Worm (Caenorhabditis elegans) whole organism, L2 larva: Measurements from ENCODE around the gene R151.8.

Experiments used
- C34F6.9 ChIP-seq: fragments of 150-350 bp; optimal IDR thresholded peaks from 2 replicates; lab custom pipeline; 2014; ENCODE audit warnings: missing biosample characterization, missing genetic modification characterization
- F13H6.1 ChIP-seq: sonication (generic microtip); optimal IDR thresholded peaks from 2 replicates; lab custom pipeline; 2016; ENCODE audit warnings: missing genetic modification characterization, missing compliant biosample characterization
- R02D3.7 ChIP-seq: fragments of 150-350 bp; optimal IDR thresholded peaks from 2 replicates; lab custom pipeline; 2014; ENCODE audit warnings: missing biosample characterization, missing genetic modification characterization
- Y55F3AM.14 ChIP-seq: fragments of 200-800 bp; sonication (Bioruptor generic); optimal IDR thresholded peaks from 2 replicates; lab custom pipeline; 2018; ENCODE audit warnings: mild to moderate bottlenecking, missing genetic modification characterization, missing compliant biosample characterization
- ZK546.5 ChIP-seq: sonication (generic microtip); optimal IDR thresholded peaks from 2 replicates; lab custom pipeline; 2017; ENCODE audit warnings: missing biosample characterization, missing genetic modification characterization
- alr-1 ChIP-seq: fragments of 150-350 bp; optimal IDR thresholded peaks from 2 replicates; lab custom pipeline; 2014; ENCODE audit warnings: missing biosample characterization, missing genetic modification characterization
- aly-2 ChIP-seq: fragments of 150-350 bp; optimal IDR thresholded peaks from 2 replicates; lab custom pipeline; 2014; ENCODE audit warnings: missing biosample characterization, missing genetic modification characterization
- ama-1 ChIP-seq: fragments of 150-350 bp; optimal IDR thresholded peaks from 2 replicates; lab custom pipeline; 2018; ENCODE audit warnings: inconsistent platforms
- ceh-16 ChIP-seq: fragments of 150-350 bp; optimal IDR thresholded peaks from 2 replicates; lab custom pipeline; 2014; ENCODE audit warnings: missing biosample characterization, missing genetic modification characterization
- ceh-82 ChIP-seq: fragments of 150-350 bp; optimal IDR thresholded peaks from 2 replicates; lab custom pipeline; 2014; ENCODE audit warnings: missing biosample characterization, missing genetic modification characterization
- crh-2 ChIP-seq: sonication (generic microtip); optimal IDR thresholded peaks from 2 replicates; lab custom pipeline; 2017; ENCODE audit warnings: missing biosample characterization, missing genetic modification characterization
- elt-3 ChIP-seq: sonication (generic microtip); optimal IDR thresholded peaks from 2 replicates; lab custom pipeline; 2017; ENCODE audit warnings: missing biosample characterization, missing genetic modification characterization
- fos-1 ChIP-seq: fragments of 150-350 bp; optimal IDR thresholded peaks from 2 replicates; lab custom pipeline; 2014; ENCODE audit warnings: missing biosample characterization, missing genetic modification characterization
- gmeb-1 ChIP-seq: fragments of 150-350 bp; optimal IDR thresholded peaks from 2 replicates; lab custom pipeline; 2014; ENCODE audit warnings: missing biosample characterization, missing genetic modification characterization
- lin-11 ChIP-seq: fragments of 150-350 bp; sonication (generic microtip); optimal IDR thresholded peaks from 2 replicates; lab custom pipeline; 2014; ENCODE audit warnings: missing biosample characterization, missing genetic modification characterization, inconsistent platforms, mixed read lengths
- lin-13 ChIP-seq: fragments of 150-350 bp; optimal IDR thresholded peaks from 2 replicates; lab custom pipeline; 2014; ENCODE audit warnings: missing biosample characterization, missing genetic modification reagents, missing genetic modification characterization
- lin-39 ChIP-seq: fragments of 150-350 bp; optimal IDR thresholded peaks from 2 replicates; lab custom pipeline; 2014; ENCODE audit warnings: missing biosample characterization, missing genetic modification reagents, missing genetic modification characterization
- lsy-2 ChIP-seq, 2 experiments: fragments of 150-350 bp in 1 of 2; sonication (generic microtip) in 1 of 2; optimal IDR thresholded peaks; 2 replicates each; lab custom pipeline; 2014 to 2017; ENCODE audit warnings: missing biosample characterization in 2 of 2, missing genetic modification characterization in 2 of 2
- mab-5 ChIP-seq: fragments of 150-350 bp; optimal IDR thresholded peaks from 2 replicates; lab custom pipeline; 2014; ENCODE audit warnings: missing biosample characterization, missing genetic modification characterization
- mdl-1 ChIP-seq, 2 experiments: fragments of 150-350 bp in 1 of 2; sonication (generic microtip) in 1 of 2; optimal IDR thresholded peaks; 2 replicates each; lab custom pipeline; 2017; ENCODE audit warnings: missing biosample characterization in 2 of 2, missing genetic modification characterization in 2 of 2
- nhr-12 ChIP-seq: fragments of 150-350 bp; optimal IDR thresholded peaks from 2 replicates; lab custom pipeline; 2014; ENCODE audit warnings: missing biosample characterization, missing genetic modification characterization
- nhr-129 ChIP-seq: fragments of 150-350 bp; optimal IDR thresholded peaks from 2 replicates; lab custom pipeline; 2014; ENCODE audit warnings: missing biosample characterization, missing genetic modification characterization
- nhr-21 ChIP-seq: fragments of 150-350 bp; optimal IDR thresholded peaks from 2 replicates; lab custom pipeline; 2014; ENCODE audit warnings: missing biosample characterization, missing genetic modification characterization
- nhr-23 ChIP-seq: fragments of 150-350 bp; optimal IDR thresholded peaks from 2 replicates; lab custom pipeline; 2014; ENCODE audit warnings: missing biosample characterization, missing genetic modification reagents, missing genetic modification characterization
- nhr-237 ChIP-seq: fragments of 150-350 bp; optimal IDR thresholded peaks from 2 replicates; lab custom pipeline; 2014; ENCODE audit warnings: missing biosample characterization, missing genetic modification characterization
- nhr-25 ChIP-seq: fragments of 150-350 bp; sonication (generic microtip); optimal IDR thresholded peaks from 3 replicates; lab custom pipeline; 2014; ENCODE audit warnings: missing biosample characterization, missing genetic modification characterization
- nhr-6 ChIP-seq: fragments of 150-350 bp; optimal IDR thresholded peaks from 2 replicates; lab custom pipeline; 2014; ENCODE audit warnings: missing biosample characterization, missing genetic modification characterization
- nhr-77 ChIP-seq: fragments of 150-350 bp; optimal IDR thresholded peaks from 2 replicates; lab custom pipeline; 2014; ENCODE audit warnings: missing biosample characterization, missing genetic modification characterization
- peb-1 ChIP-seq: fragments of 150-350 bp; optimal IDR thresholded peaks from 2 replicates; lab custom pipeline; 2014; ENCODE audit warnings: missing biosample characterization, missing genetic modification characterization
- sem-4 ChIP-seq: fragments of 150-350 bp; optimal IDR thresholded peaks from 2 replicates; lab custom pipeline; 2014; ENCODE audit warnings: missing biosample characterization, missing genetic modification reagents, missing genetic modification characterization
- skn-1 ChIP-seq: sonication (generic microtip); optimal IDR thresholded peaks from 2 replicates; lab custom pipeline; 2017; ENCODE audit warnings: missing biosample characterization, missing genetic modification characterization
- sma-9 ChIP-seq, 2 experiments: fragments of 150-350 bp in 1 of 2; sonication (generic microtip) in 1 of 2; optimal IDR thresholded peaks; 2 replicates each; lab custom pipeline; 2014 to 2016; ENCODE audit warnings: missing genetic modification characterization in 2 of 2, mild to moderate bottlenecking in 1 of 2, missing biosample characterization in 1 of 2, missing compliant biosample characterization in 1 of 2, missing genetic modification reagents in 1 of 2, moderate library complexity in 1 of 2
- snpc-4 ChIP-seq: fragments of 150-350 bp; optimal IDR thresholded peaks from 2 replicates; lab custom pipeline; 2014; ENCODE audit warnings: missing biosample characterization, missing genetic modification characterization
- unc-39 ChIP-seq: fragments of 150-350 bp; optimal IDR thresholded peaks from 2 replicates; lab custom pipeline; 2014; ENCODE audit warnings: missing biosample characterization, missing genetic modification characterization
- unc-62 ChIP-seq: fragments of 150-350 bp; optimal IDR thresholded peaks from 2 replicates; lab custom pipeline; 2014; ENCODE audit warnings: missing biosample characterization, missing genetic modification reagents, missing genetic modification characterization
- zag-1 ChIP-seq: fragments of 150-350 bp; optimal IDR thresholded peaks from 2 replicates; lab custom pipeline; 2014; ENCODE audit warnings: missing biosample characterization, missing genetic modification characterization
- ztf-4 ChIP-seq: fragments of 150-350 bp; optimal IDR thresholded peaks from 2 replicates; lab custom pipeline; 2014; ENCODE audit warnings: missing biosample characterization, missing genetic modification characterization

Gene R151.8

ce11 chrIII:7216924-7217521, 12.6 kb downstream of the R151.8 start:
- TF ChIP-seq nhr-129 (tag; lab: Kevin White, UChicago) (peak; percentile 84), ztf-4 (tag; lab: Kevin White, UChicago) (peak; percentile 24), aly-2 (tag; lab: Kevin White, UChicago) (no peak), F13H6.1 (peak; percentile 85), sem-4 (tag; lab: Kevin White, UChicago) (peak; percentile 54), unc-39 (tag; lab: Kevin White, UChicago) (no peak), R02D3.7 (no peak), C34F6.9 (peak; percentile 66), sma-9 (GFP tag; optimal IDR thresholded peaks at IDR 0.05; lab: Kevin White, UChicago) (peak; percentile 77), sma-9 (tag; optimal IDR thresholded peaks at IDR 0.05; lab: Kevin White, UChicago) (no peak), unc-62 (GFP tag; lab: Kevin White, UChicago) (peak; percentile 37), nhr-77 (tag; lab: Kevin White, UChicago) (no peak), mab-5 (tag; lab: Kevin White, UChicago) (peak; percentile 70), peb-1 (no peak), alr-1 (no peak), gmeb-1 (tag; lab: Kevin White, UChicago) (no peak), ama-1 (lab: Kevin White, UChicago) (no peak), lsy-2 (tag; optimal IDR thresholded peaks at IDR 0.05; lab: Kevin White, UChicago) (peak in 1 of 2 experiments; percentile 68), crh-2 (tag; lab: Kevin White, UChicago) (no peak), nhr-237 (tag; lab: Kevin White, UChicago) (no peak), lin-13 (GFP tag; lab: Kevin White, UChicago) (peak; percentile 54)
- TF ChIP-seq, all 48 proteins: peak for 10

DNA sequence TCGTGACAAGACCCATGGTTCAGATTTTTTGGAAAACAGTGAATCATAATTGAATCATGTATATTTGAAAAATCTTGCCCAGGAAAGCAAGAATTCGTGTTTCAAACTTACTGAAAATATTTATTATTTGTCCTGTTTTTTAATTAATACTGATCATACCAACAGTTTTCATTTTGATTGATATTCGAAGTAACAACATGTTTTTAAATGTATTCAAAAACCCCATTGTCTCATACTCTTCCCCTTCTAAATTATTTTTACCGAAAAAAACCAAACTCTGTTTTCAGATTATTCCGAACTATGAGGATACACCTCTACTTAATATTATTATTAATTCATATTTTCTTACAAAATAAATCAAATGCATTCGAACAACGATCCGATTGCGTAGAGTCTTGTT, 13.4 kb downstream of the R151.8 start, which contains the start of gene R151.1:
R151.1 (plus strand) TSS at position 301 of the 400 bp plus-strand sequence.
- TF ChIP-seq nhr-129 (tag; lab: Kevin White, UChicago) (no peak), gmeb-1 (tag; lab: Kevin White, UChicago) (no peak), nhr-6 (tag; lab: Kevin White, UChicago) (no peak), ZK546.5 (no peak), elt-3 (tag; lab: Kevin White, UChicago) (no peak), aly-2 (tag; lab: Kevin White, UChicago) (no peak), snpc-4 (tag; lab: Kevin White, UChicago) (no peak), ama-1 (lab: Kevin White, UChicago) (no peak), skn-1 (tag; lab: Kevin White, UChicago) (no peak), sem-4 (tag; lab: Kevin White, UChicago) (no peak)

- TF ChIP-seq mdl-1 (tag; optimal IDR thresholded peaks at IDR 0.05; lab: Kevin White, UChicago) (no peak), zag-1 (tag; lab: Kevin White, UChicago) (no peak), nhr-237 (tag; lab: Kevin White, UChicago) (no peak), lin-39 (no peak), unc-62 (GFP tag; lab: Kevin White, UChicago) (no peak), nhr-25 (tag; lab: Kevin White, UChicago) (no peak), elt-3 (tag; lab: Kevin White, UChicago) (no peak), ceh-16 (tag; lab: Kevin White, UChicago) (no peak), nhr-21 (tag; lab: Kevin White, UChicago) (no peak), sma-9 (GFP tag; optimal IDR thresholded peaks at IDR 0.05; lab: Kevin White, UChicago) (peak; percentile 19), sma-9 (tag; optimal IDR thresholded peaks at IDR 0.05; lab: Kevin White, UChicago) (no peak), nhr-23 (tag; lab: Kevin White, UChicago) (no peak), peb-1 (no peak), alr-1 (no peak), mab-5 (tag; lab: Kevin White, UChicago) (no peak), Y55F3AM.14 (GFP tag; lab: Kevin White, UChicago) (no peak), nhr-6 (tag; lab: Kevin White, UChicago) (no peak), ama-1 (lab: Kevin White, UChicago) (no peak), crh-2 (tag; lab: Kevin White, UChicago) (no peak), lsy-2 (tag; optimal IDR thresholded peaks at IDR 0.05; lab: Kevin White, UChicago) (peak in 1 of 2 experiments; percentile 16), skn-1 (tag; lab: Kevin White, UChicago) (no peak), ZK546.5 (no peak), F13H6.1 (peak; percentile 13), sem-4 (tag; lab: Kevin White, UChicago) (no peak), nhr-12 (tag; lab: Kevin White, UChicago) (no peak), nhr-129 (tag; lab: Kevin White, UChicago) (peak; percentile 55), R02D3.7 (no peak)
Observed at ce11 chrIII:7215532-7215931, 14.1 kb downstream of the R151.8 start.

- peak; percentile 62 for TF ChIP-seq fos-1 (tag; lab: Kevin White, UChicago)
- no peak for TF ChIP-seq unc-62 (GFP tag; lab: Kevin White, UChicago)
- TF ChIP-seq nhr-23 (tag; lab: Kevin White, UChicago): no peak
- TF ChIP-seq ceh-82 (tag; lab: Kevin White, UChicago): no peak
- peak; percentile 19 for TF ChIP-seq gmeb-1 (tag; lab: Kevin White, UChicago)
- no peak for TF ChIP-seq lin-11 (tag; lab: Kevin White, UChicago)
Observed at ce11 chrIII:7212028-7212427, 17.6 kb downstream of the R151.8 start.
